Worm (Caenorhabditis elegans) whole organism, mixed stage, embryonic: Measurements from ENCODE around the gene ttr-39.

Source experiments
- M03D4.4 ChIP-seq: sonication (generic microtip); optimal IDR thresholded peaks from 2 replicates; lab custom pipeline; 2017; ENCODE audit warnings: mild to moderate bottlenecking, missing genetic modification characterization, missing compliant biosample characterization
- bed-3 ChIP-seq: fragments of 200-800 bp; sonication (Bioruptor generic); optimal IDR thresholded peaks from 3 replicates; lab custom pipeline; 2018; ENCODE audit warnings: mild to moderate bottlenecking, missing genetic modification characterization, moderate library complexity, missing compliant biosample characterization
- blmp-1 ChIP-seq: fragments of 150-350 bp; optimal IDR thresholded peaks from 2 replicates; lab custom pipeline; 2014; ENCODE audit warnings: missing biosample characterization, missing genetic modification characterization
- ceh-39 ChIP-seq: fragments of 150-350 bp; optimal IDR thresholded peaks from 2 replicates; lab custom pipeline; 2014; ENCODE audit warnings: missing biosample characterization, missing genetic modification characterization
- ceh-43 ChIP-seq: fragments of 200-800 bp; sonication (Bioruptor generic); optimal IDR thresholded peaks from 2 replicates; lab custom pipeline; 2018; ENCODE audit warnings: mild to moderate bottlenecking, missing genetic modification characterization, moderate library complexity, missing compliant biosample characterization
- ceh-83 ChIP-seq: fragments of 200-800 bp; sonication (Bioruptor generic); optimal IDR thresholded peaks from 2 replicates; lab custom pipeline; 2018; ENCODE audit warnings: mild to moderate bottlenecking, missing genetic modification characterization, missing compliant biosample characterization
- ces-1 ChIP-seq: fragments of 150-350 bp; optimal IDR thresholded peaks from 2 replicates; lab custom pipeline; 2014; ENCODE audit warnings: missing biosample characterization, missing genetic modification reagents, missing genetic modification characterization
- cnd-1 ChIP-seq: fragments of 200-800 bp; sonication (Bioruptor generic); optimal IDR thresholded peaks from 2 replicates; lab custom pipeline; 2018; ENCODE audit warnings: mild to moderate bottlenecking, missing genetic modification characterization, missing compliant biosample characterization
- drap-1 ChIP-seq: fragments of 200-800 bp; sonication (Bioruptor generic); optimal IDR thresholded peaks from 3 replicates; lab custom pipeline; 2018; ENCODE audit warnings: mild to moderate bottlenecking, missing genetic modification characterization, missing compliant biosample characterization
- elt-1 ChIP-seq: sonication (generic microtip); optimal IDR thresholded peaks from 2 replicates; lab custom pipeline; 2017; ENCODE audit warnings: missing genetic modification characterization, mild to moderate bottlenecking, missing compliant biosample characterization, antibody characterized with exemption, moderate library complexity, borderline replicate concordance; ENCODE audit not compliant: insufficient read depth
- elt-3 ChIP-seq: fragments of 150-350 bp; optimal IDR thresholded peaks from 2 replicates; lab custom pipeline; 2014; ENCODE audit warnings: missing biosample characterization, missing genetic modification characterization
- flh-1 ChIP-seq: fragments of 200-800 bp; sonication (Bioruptor generic); optimal IDR thresholded peaks from 2 replicates; lab custom pipeline; 2018; ENCODE audit warnings: mild to moderate bottlenecking, missing genetic modification characterization, moderate library complexity, missing compliant biosample characterization
- ham-2 ChIP-seq: fragments of 200-800 bp; sonication (Bioruptor generic); optimal IDR thresholded peaks from 2 replicates; lab custom pipeline; 2018; ENCODE audit warnings: mild to moderate bottlenecking, missing genetic modification characterization, missing compliant biosample characterization
- hlh-1 ChIP-seq: fragments of 150-350 bp; optimal IDR thresholded peaks from 2 replicates; lab custom pipeline; 2014; ENCODE audit warnings: missing biosample characterization, missing genetic modification reagents, missing genetic modification characterization
- lin-13 ChIP-seq: fragments of 150-350 bp; optimal IDR thresholded peaks from 2 replicates; lab custom pipeline; 2014; ENCODE audit warnings: missing biosample characterization, missing genetic modification characterization
- lsy-2 ChIP-seq: fragments of 150-350 bp; optimal IDR thresholded peaks from 2 replicates; lab custom pipeline; 2014; ENCODE audit warnings: missing biosample characterization, missing genetic modification characterization
- mab-5 ChIP-seq: fragments of 150-350 bp; optimal IDR thresholded peaks from 2 replicates; lab custom pipeline; 2014; ENCODE audit warnings: missing biosample characterization, missing genetic modification characterization
- mls-2 ChIP-seq: sonication (generic microtip); optimal IDR thresholded peaks from 2 replicates; lab custom pipeline; 2016; ENCODE audit warnings: mild to moderate bottlenecking, missing genetic modification characterization, moderate library complexity, missing compliant biosample characterization
- nhr-12 ChIP-seq: fragments of 150-350 bp; optimal IDR thresholded peaks from 2 replicates; lab custom pipeline; 2014; ENCODE audit warnings: missing biosample characterization, missing genetic modification characterization
- nhr-2 ChIP-seq: fragments of 150-350 bp; optimal IDR thresholded peaks from 2 replicates; lab custom pipeline; 2014; ENCODE audit warnings: missing biosample characterization, missing genetic modification characterization
- nhr-28 ChIP-seq: fragments of 150-350 bp; optimal IDR thresholded peaks from 2 replicates; lab custom pipeline; 2014; ENCODE audit warnings: missing biosample characterization, missing genetic modification characterization
- nhr-76 ChIP-seq: sonication (generic microtip); optimal IDR thresholded peaks from 2 replicates; lab custom pipeline; 2017; ENCODE audit warnings: missing biosample characterization, missing genetic modification characterization
- pha-4 ChIP-seq: fragments of 150-350 bp; optimal IDR thresholded peaks from 2 replicates; lab custom pipeline; 2018; ENCODE audit warnings: missing biosample characterization, missing genetic modification reagents, missing genetic modification characterization
- sem-2 ChIP-seq: fragments of 200-800 bp; sonication (Bioruptor generic); optimal IDR thresholded peaks from 2 replicates; lab custom pipeline; 2018; ENCODE audit warnings: mild to moderate bottlenecking, missing genetic modification characterization, missing compliant biosample characterization
- snpc-4 ChIP-seq: fragments of 150-350 bp; optimal IDR thresholded peaks from 2 replicates; lab custom pipeline; 2014; ENCODE audit warnings: missing biosample characterization, missing genetic modification characterization
- sptf-1 ChIP-seq: sonication (generic microtip); optimal IDR thresholded peaks from 2 replicates; lab custom pipeline; 2017; ENCODE audit warnings: mild to moderate bottlenecking, missing genetic modification characterization, moderate library complexity, missing compliant biosample characterization
- tbx-8 ChIP-seq: fragments of 200-800 bp; sonication (Bioruptor generic); optimal IDR thresholded peaks from 2 replicates; lab custom pipeline; 2018; ENCODE audit warnings: mild to moderate bottlenecking, missing genetic modification characterization, moderate library complexity, missing compliant biosample characterization
- unc-120 ChIP-seq: sonication (generic microtip); optimal IDR thresholded peaks from 2 replicates; lab custom pipeline; 2017; ENCODE audit warnings: missing genetic modification characterization, missing compliant biosample characterization; ENCODE audit not compliant: poor library complexity, severe bottlenecking
- unc-62 ChIP-seq: fragments of 150-350 bp; optimal IDR thresholded peaks from 2 replicates; lab custom pipeline; 2014; ENCODE audit warnings: missing biosample characterization, missing genetic modification reagents, missing genetic modification characterization
- zip-8 ChIP-seq: fragments of 150-350 bp; optimal IDR thresholded peaks from 2 replicates; lab custom pipeline; 2014; ENCODE audit warnings: missing biosample characterization, missing genetic modification characterization
- ztf-11 ChIP-seq: fragments of 150-350 bp; optimal IDR thresholded peaks from 2 replicates; lab custom pipeline; 2014; ENCODE audit warnings: missing biosample characterization, missing genetic modification characterization

ttr-39 gene

ce11 chrIV:10053550-10053949 is 36.1 kb downstream of the ttr-39 start, which contains the start of gene srv-12:
Gene srv-12, minus strand, starts transcription at chrIV:10053650.
- TF ChIP-seq tbx-8 (GFP tag; lab: Kevin White, UChicago) = no peak
- no peak for TF ChIP-seq unc-120 (tag; lab: Kevin White, UChicago)
- no peak for TF ChIP-seq ham-2 (GFP tag; lab: Kevin White, UChicago)
- TF ChIP-seq lin-13 (tag; lab: Kevin White, UChicago) = no peak
- no peak for TF ChIP-seq sptf-1 (tag; lab: Kevin White, UChicago)
- TF ChIP-seq drap-1 = no peak
- TF ChIP-seq pha-4 (tag; lab: Kevin White, UChicago) = no peak
- no peak for TF ChIP-seq ceh-83 (GFP tag; lab: Kevin White, UChicago)
- no peak for TF ChIP-seq hlh-1
- TF ChIP-seq nhr-12 (tag; lab: Kevin White, UChicago) = no peak
- TF ChIP-seq nhr-76 (tag; lab: Kevin White, UChicago) = no peak
- no peak for TF ChIP-seq ztf-11 (tag; lab: Kevin White, UChicago)

DNA sequence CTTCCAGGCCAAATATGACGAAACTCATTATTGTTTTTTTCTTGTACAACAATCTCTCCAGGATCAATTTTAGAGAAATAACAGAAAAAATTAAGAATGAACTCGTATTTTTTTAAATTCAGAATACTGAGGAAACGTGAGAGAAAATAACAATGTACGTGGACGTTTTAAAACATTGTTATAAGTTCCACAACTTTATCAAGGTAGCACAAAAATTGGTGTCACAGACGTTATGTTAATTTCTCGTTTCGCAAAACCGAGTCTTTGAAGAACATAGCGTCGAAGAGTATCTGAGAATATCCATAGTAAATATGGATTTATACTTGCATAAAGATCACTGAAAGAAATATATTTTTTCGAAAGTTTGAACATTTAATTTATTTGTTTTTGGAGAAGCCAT is 38.6 kb downstream of the ttr-39 start, which contains the start of gene T04B2.8:
Gene T04B2.8, minus strand, starts transcription at position 101 of the 400 bp plus-strand sequence.
- TF ChIP-seq hlh-1 (no peak), ces-1 (no peak), ham-2 (GFP tag; lab: Kevin White, UChicago) (no peak), nhr-2 (tag; lab: Kevin White, UChicago) (no peak), cnd-1 (no peak)

DNA sequence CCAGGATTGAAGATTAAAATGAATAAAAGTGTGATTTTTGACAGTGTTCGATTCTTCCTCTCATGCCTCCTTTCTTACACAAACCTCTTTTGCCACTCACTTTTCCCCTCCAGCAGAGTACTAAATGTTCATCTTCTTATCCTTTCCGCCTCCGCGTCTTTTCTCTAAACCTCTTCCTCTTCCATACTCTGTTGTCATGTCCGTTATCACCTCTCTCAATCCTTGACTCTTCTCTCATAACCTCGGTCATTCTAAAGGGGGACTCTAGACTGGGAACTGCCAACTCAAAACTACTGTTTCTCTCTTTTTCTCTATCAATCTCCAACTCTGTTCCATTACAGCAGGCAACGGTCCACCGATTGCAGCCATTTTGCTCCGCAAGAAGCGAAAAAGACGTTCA is 41.4 kb downstream of the ttr-39 start:
- peak; percentile 29 for TF ChIP-seq hlh-1
- TF ChIP-seq mls-2 = no peak
- TF ChIP-seq elt-1 (tag; lab: Kevin White, UChicago) = peak; percentile 1
- no peak for TF ChIP-seq nhr-12 (tag; lab: Kevin White, UChicago)
- TF ChIP-seq lin-13 (tag; lab: Kevin White, UChicago) = no peak
- TF ChIP-seq unc-120 (tag; lab: Kevin White, UChicago) = peak; percentile 61
- TF ChIP-seq ztf-11 (tag; lab: Kevin White, UChicago) = no peak

- TF ChIP-seq ceh-43 (GFP tag; lab: Kevin White, UChicago) (no peak), nhr-2 (tag; lab: Kevin White, UChicago) (no peak), bed-3 (GFP tag; lab: Kevin White, UChicago) (no peak), blmp-1 (no peak), zip-8 (tag; lab: Kevin White, UChicago) (no peak), nhr-28 (tag; lab: Kevin White, UChicago) (no peak), snpc-4 (no peak), pha-4 (tag; lab: Kevin White, UChicago) (no peak), ceh-39 (no peak), ztf-11 (tag; lab: Kevin White, UChicago) (no peak)
Observed at ce11 chrIV:10047108-10047507, 42.6 kb downstream of the ttr-39 start, which contains the start of gene T04B2.3. Gene T04B2.3, plus strand, starts transcription at chrIV:10047408.

DNA sequence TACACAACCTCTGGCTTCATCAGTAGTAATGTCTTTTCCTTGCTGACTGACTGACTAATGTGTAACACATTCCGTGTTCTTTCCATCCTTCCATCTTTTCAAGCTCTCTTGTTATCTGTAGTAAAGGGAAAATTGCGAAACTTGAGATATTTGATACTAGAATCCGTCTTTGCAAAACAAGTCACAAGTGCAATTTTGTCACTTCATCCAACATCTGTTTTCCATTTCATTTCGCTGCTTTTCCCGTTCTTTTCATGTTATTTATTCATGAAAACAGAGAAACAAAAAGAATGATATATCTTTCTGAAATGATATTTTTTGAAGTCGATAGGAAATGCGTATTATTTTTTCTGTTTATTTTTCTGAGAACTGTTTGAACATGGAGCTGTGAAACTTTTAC is 43.7 kb downstream of the ttr-39 start:
- no peak for TF ChIP-seq lin-13 (tag; lab: Kevin White, UChicago)
- no peak for TF ChIP-seq sem-2 (GFP tag; lab: Kevin White, UChicago)
- no peak for TF ChIP-seq mab-5
- no peak for TF ChIP-seq ceh-83 (GFP tag; lab: Kevin White, UChicago)
- TF ChIP-seq ham-2 (GFP tag; lab: Kevin White, UChicago) = no peak
- no peak for TF ChIP-seq hlh-1
- no peak for TF ChIP-seq unc-120 (tag; lab: Kevin White, UChicago)
- TF ChIP-seq pha-4 (tag; lab: Kevin White, UChicago) = no peak
- no peak for TF ChIP-seq lsy-2 (tag; lab: Kevin White, UChicago)
- no peak for TF ChIP-seq snpc-4
- TF ChIP-seq unc-62 (GFP tag; lab: Kevin White, UChicago) = no peak
- TF ChIP-seq ces-1 = no peak
- no peak for TF ChIP-seq tbx-8 (GFP tag; lab: Kevin White, UChicago)
- TF ChIP-seq flh-1 = no peak
- TF ChIP-seq ceh-39 = no peak

DNA sequence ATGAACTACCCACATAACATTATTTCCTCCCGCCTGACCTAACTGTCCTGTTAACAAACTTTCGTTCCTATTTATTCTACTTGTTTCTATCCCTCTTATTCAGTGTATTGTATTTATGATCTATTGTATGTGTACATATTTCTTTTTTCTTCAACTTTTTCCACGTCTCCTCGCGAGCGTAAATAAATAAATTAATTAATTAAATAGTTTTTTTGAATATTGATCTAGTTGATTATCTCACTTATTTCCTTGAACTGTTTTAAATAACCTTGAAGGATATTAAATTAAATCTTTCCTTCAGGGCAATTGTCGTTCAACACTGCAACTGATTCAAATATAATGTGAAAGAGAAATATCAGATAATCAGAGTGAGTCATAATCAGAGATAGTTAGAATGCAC is 46.8 kb downstream of the ttr-39 start, which contains the start of gene frk-1:
Gene frk-1, plus strand, starts transcription at position 301 of the 400 bp plus-strand sequence.
- no peak for TF ChIP-seq ces-1
- no peak for TF ChIP-seq flh-1
- no peak for TF ChIP-seq elt-3
- TF ChIP-seq nhr-76 (tag; lab: Kevin White, UChicago) = no peak
- no peak for TF ChIP-seq mab-5
- no peak for TF ChIP-seq pha-4 (tag; lab: Kevin White, UChicago)
- TF ChIP-seq hlh-1 = no peak
- no peak for TF ChIP-seq nhr-2 (tag; lab: Kevin White, UChicago)
- no peak for TF ChIP-seq M03D4.4 (tag; lab: Kevin White, UChicago)
- TF ChIP-seq bed-3 (GFP tag; lab: Kevin White, UChicago) = no peak
- TF ChIP-seq sptf-1 (tag; lab: Kevin White, UChicago) = no peak
- no peak for TF ChIP-seq mls-2
- TF ChIP-seq, all 35 proteins: peak for 0
